Fruit fly (Drosophila melanogaster) whole organism, embryonic: ENCODE data around the gene CG46460.

Experiments
- CG12744 ChIP-seq: fragments of 200-800 bp; sonication (Bioruptor generic); optimal IDR thresholded peaks from 2 replicates; lab custom pipeline; 2016; ENCODE audit warnings: missing biosample characterization, missing genetic modification characterization
- CG32772 ChIP-seq: fragments of 200-800 bp; sonication (Bioruptor generic); IDR thresholded peaks from 2 replicates; pipeline ENCODE4 v1.3.6; 2022; ENCODE audit warnings: missing biosample characterization, missing genetic modification characterization
- CG4820 ChIP-seq: fragments of 200-800 bp; sonication (Bioruptor generic); optimal IDR thresholded peaks from 3 replicates; lab custom pipeline; 2016; ENCODE audit warnings: missing biosample characterization, missing genetic modification characterization
- CG6854 ChIP-seq: fragments of 200-800 bp; sonication (Bioruptor generic); optimal IDR thresholded peaks from 3 replicates; lab custom pipeline; 2017; ENCODE audit warnings: missing biosample characterization, mild to moderate bottlenecking, missing genetic modification characterization
- hb ChIP-seq: fragments of 200-800 bp; sonication (Bioruptor generic); IDR thresholded peaks from 3 replicates; pipeline ENCODE4 v1.3.6; 2022; ENCODE audit warnings: missing biosample characterization, missing genetic modification characterization; ENCODE audit not compliant: partially characterized antibody
- ind ChIP-seq: fragments of 200-800 bp; sonication (Bioruptor generic); optimal IDR thresholded peaks from 3 replicates; lab custom pipeline; 2016; ENCODE audit warnings: missing biosample characterization, missing genetic modification characterization
- zf30C ChIP-seq: fragments of 200-800 bp; sonication (Bioruptor generic); optimal IDR thresholded peaks from 3 replicates; lab custom pipeline; 2018; ENCODE audit warnings: missing biosample characterization, mild to moderate bottlenecking, missing genetic modification characterization

- TF ChIP-seq CG32772 (GFP tag; lab: Robert Waterston, UW), result no peak
- no peak for TF ChIP-seq CG12744 (GFP tag; lab: Kevin White, UChicago)
- no peak for TF ChIP-seq hb (GFP tag; lab: Robert Waterston, UW)
- TF ChIP-seq CG4820 (GFP tag; lab: Kevin White, UChicago), result no peak
- TF ChIP-seq ind (GFP tag; lab: Kevin White, UChicago), result no peak
- TF ChIP-seq zf30C, result no peak
- no peak for TF ChIP-seq CG6854 (GFP tag; lab: Kevin White, UChicago)
Measured at dm6 chr3L:4193730-4194649, 33.1 kb downstream of the CG46460 start, which contains the start of gene CG43367.
